Fruit fly (Drosophila melanogaster): Measurements from ENCODE around the gene CG34427.

The CG34427 gene

dm6 chr3L:8855262-8855661 lies 50.7 kb downstream of the CG34427 start:
- TF ChIP-seq ovo (GFP tag; optimal IDR thresholded peaks at IDR 0.05), result no peak
- TF ChIP-seq CG1620 (GFP tag; optimal IDR thresholded peaks at IDR 0.05), result no peak
- TF ChIP-seq bab1 (GFP tag; optimal IDR thresholded peaks at IDR 0.05), result no peak
- TF ChIP-seq CG33017 (tag; optimal IDR thresholded peaks at IDR 0.05), result no peak
- TF ChIP-seq Crg-1 (GFP tag; optimal IDR thresholded peaks at IDR 0.05), result no peak
- TF ChIP-seq CG7045 (GFP tag; optimal IDR thresholded peaks at IDR 0.05), result no peak
- no peak for TF ChIP-seq cic (GFP tag; optimal IDR thresholded peaks at IDR 0.05)
- no peak for TF ChIP-seq kay (GFP tag; ENCODE audit: borderline replicate concordance)
